Worm (Caenorhabditis elegans): ENCODE results near the gene Y6E2A.10.

The Y6E2A.10 gene

DNA sequence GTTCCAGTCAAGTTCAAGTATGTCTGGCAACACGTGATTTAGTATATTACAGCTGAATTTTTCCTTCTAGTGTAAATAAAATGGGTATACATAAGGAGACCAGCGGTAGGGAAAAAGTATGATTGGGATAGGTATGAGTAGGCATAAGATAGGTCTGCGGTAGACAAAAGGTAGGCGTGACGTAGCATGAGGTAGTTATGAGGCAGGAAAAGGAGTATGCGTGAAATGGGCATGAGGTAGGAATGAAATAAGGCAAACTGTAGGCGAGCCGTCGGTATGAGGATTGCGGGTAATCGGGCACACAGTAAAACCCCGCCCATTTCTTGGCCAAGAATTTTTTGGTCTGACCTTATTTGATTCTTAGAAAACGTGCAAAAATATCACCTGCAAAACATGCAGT lies 8.9 kb downstream of the Y6E2A.10 start:
- TF ChIP-seq fkh-2 (tag; optimal IDR thresholded peaks at IDR 0.05) (no peak), nhr-23 (tag; optimal IDR thresholded peaks at IDR 0.05) (no peak), pqm-1 (tag; optimal IDR thresholded peaks at IDR 0.05) (no peak), zag-1 (tag; optimal IDR thresholded peaks at IDR 0.05) (no peak), nhr-237 (tag; optimal IDR thresholded peaks at IDR 0.05) (no peak), ceh-28 (tag; optimal IDR thresholded peaks at IDR 0.05) (no peak), lin-39 (tag; optimal IDR thresholded peaks at IDR 0.05) (no peak), nhr-12 (tag; optimal IDR thresholded peaks at IDR 0.05) (no peak), fkh-10 (GFP tag; optimal IDR thresholded peaks at IDR 0.05) (no peak), lin-15B (tag; optimal IDR thresholded peaks at IDR 0.05) (no peak), nhr-25 (tag; optimal IDR thresholded peaks at IDR 0.05) (no peak), nhr-77 (tag; optimal IDR thresholded peaks at IDR 0.05) (no peak), tbx-2 (tag; optimal IDR thresholded peaks at IDR 0.05) (no peak), nhr-11 (tag; optimal IDR thresholded peaks at IDR 0.05) (no peak), ztf-11 (tag; optimal IDR thresholded peaks at IDR 0.05) (no peak), pha-4 (tag; optimal IDR thresholded peaks at IDR 0.05) (no peak), ceh-82 (tag; optimal IDR thresholded peaks at IDR 0.05) (no peak), nhr-76 (tag; optimal IDR thresholded peaks at IDR 0.05) (no peak)

DNA sequence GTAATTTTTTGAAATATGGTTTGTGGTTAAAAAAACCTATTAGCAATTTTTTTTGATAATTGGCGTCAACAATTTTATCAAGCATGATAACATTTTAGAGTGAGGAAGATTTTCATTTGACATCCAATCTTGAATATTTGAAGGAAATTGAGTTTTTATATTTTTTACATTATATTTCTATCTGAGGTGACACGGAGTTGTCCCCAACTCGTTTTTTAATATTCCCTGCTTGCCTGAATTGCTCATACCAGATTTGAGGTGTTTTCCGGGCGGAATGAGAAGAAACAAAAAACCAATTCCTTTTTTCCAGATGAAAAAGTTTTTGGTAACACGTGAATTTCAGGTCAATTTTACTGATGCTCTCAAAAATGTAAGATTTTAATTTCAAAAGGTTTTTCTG lies 10.8 kb downstream of the Y6E2A.10 start, which contains the start of gene Y6E2A.7:
Y6E2A.7 (plus strand) TSS at position 301 of the 400 bp plus-strand sequence.
- TF ChIP-seq R02D3.7 (tag; optimal IDR thresholded peaks at IDR 0.05) (no peak), elt-3 (tag; optimal IDR thresholded peaks at IDR 0.05) (no peak), lsy-12 (tag; optimal IDR thresholded peaks at IDR 0.05) (no peak), nhr-11 (tag; optimal IDR thresholded peaks at IDR 0.05) (no peak), ama-1 (optimal IDR thresholded peaks at IDR 0.05) (no peak), tbx-2 (tag; optimal IDR thresholded peaks at IDR 0.05) (no peak), nfya-1 (tag; optimal IDR thresholded peaks at IDR 0.05; ENCODE audit: insufficient read depth) (no peak), ZK546.5 (tag; optimal IDR thresholded peaks at IDR 0.05) (no peak), nhr-237 (tag; optimal IDR thresholded peaks at IDR 0.05) (no peak), daf-12 (tag; optimal IDR thresholded peaks at IDR 0.05) (no peak), elt-2 (tag; optimal IDR thresholded peaks at IDR 0.05) (no peak), ceh-28 (tag; optimal IDR thresholded peaks at IDR 0.05) (no peak), nhr-28 (tag; optimal IDR thresholded peaks at IDR 0.05) (no peak)

DNA sequence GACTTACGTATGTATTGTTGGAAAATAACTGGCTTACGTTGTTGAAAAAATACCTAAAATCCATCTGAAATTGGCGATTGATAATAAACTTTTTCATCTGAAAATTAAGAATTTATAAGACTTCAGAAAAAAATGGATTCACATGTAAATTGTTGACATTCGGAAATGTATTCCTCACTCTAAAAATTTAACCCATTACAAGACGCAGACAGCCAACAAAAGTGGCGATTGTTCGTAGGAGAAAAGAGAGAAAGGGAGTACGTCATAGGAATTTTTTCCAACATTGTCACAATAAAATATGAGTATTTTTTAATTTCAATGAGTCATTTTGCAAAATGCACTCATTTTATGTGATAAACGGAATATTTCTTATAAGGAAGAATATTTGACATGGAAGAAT lies 11.8 kb downstream of the Y6E2A.10 start, which contains the start of gene Y6E2A.5:
Y6E2A.5 (minus strand) TSS at position 101 of the 400 bp plus-strand sequence.
- TF ChIP-seq lsy-12 (tag; optimal IDR thresholded peaks at IDR 0.05) (no peak), pqm-1 (tag; optimal IDR thresholded peaks at IDR 0.05) (peak; percentile 1)

DNA sequence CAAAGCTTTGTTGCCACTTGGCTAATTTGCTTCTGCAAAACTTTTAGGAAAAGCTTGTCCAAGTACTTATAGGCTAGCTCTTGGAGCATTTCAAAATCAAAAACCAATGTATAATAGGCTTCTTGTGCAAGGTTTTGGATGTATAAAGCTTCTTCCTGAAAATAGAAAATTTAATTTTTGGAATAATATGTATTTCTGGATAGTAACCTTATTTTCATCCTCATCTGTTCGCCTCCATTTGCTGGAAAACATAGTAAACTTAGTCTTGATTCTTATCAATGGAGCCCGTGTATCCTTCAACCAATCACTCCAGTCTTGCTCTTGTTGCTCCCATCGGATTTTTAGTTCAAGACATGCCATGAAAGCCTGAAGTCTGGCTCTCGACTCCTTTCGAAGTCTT lies 13.7 kb downstream of the Y6E2A.10 start, which contains the start of gene Y6E2A.4:
Y6E2A.4 (minus strand) TSS at position 101 of the 400 bp plus-strand sequence.
- TF ChIP-seq nhr-43 (tag; optimal IDR thresholded peaks at IDR 0.05; ENCODE audit: poor library complexity, severe bottlenecking) (no peak), daf-12 (tag; optimal IDR thresholded peaks at IDR 0.05) (no peak), unc-62 (GFP tag; optimal IDR thresholded peaks at IDR 0.05) (no peak), eor-1 (tag; optimal IDR thresholded peaks at IDR 0.05) (no peak), ztf-11 (tag; optimal IDR thresholded peaks at IDR 0.05) (no peak), R02D3.7 (tag; optimal IDR thresholded peaks at IDR 0.05) (no peak), ZK546.5 (tag; optimal IDR thresholded peaks at IDR 0.05) (no peak), ceh-82 (tag; optimal IDR thresholded peaks at IDR 0.05) (no peak), zag-1 (tag; optimal IDR thresholded peaks at IDR 0.05) (no peak), lsy-12 (tag; optimal IDR thresholded peaks at IDR 0.05) (no peak)

DNA sequence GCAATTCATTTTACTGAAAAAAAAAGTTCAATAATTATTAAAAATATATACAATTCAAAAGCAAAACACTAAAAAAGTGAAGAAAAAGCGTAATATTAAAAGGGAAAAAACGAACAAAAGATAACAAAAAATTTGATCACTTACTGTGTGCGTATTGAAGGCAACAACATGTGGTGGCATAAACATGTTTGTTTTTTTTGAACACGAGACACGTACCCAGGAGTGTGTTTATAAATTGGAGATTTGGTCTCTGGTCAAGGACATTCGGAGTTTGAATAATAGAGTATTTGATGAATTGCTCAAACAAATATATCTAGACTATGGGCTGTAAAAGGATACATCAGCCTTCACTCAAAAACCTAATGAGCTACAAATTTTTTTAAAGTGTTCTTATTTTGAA lies 14.7 kb downstream of the Y6E2A.10 start:
- TF ChIP-seq pqm-1 (tag; optimal IDR thresholded peaks at IDR 0.05) (no peak), R02D3.7 (tag; optimal IDR thresholded peaks at IDR 0.05) (no peak), ceh-16 (tag; optimal IDR thresholded peaks at IDR 0.05) (no peak), nhr-77 (tag; optimal IDR thresholded peaks at IDR 0.05) (no peak), nhr-23 (tag; optimal IDR thresholded peaks at IDR 0.05) (no peak), nhr-12 (tag; optimal IDR thresholded peaks at IDR 0.05) (no peak), snpc-4 (tag; optimal IDR thresholded peaks at IDR 0.05) (no peak), fos-1 (tag; optimal IDR thresholded peaks at IDR 0.05) (no peak), elt-2 (tag; optimal IDR thresholded peaks at IDR 0.05) (no peak), tbx-2 (tag; optimal IDR thresholded peaks at IDR 0.05) (no peak), fkh-2 (tag; optimal IDR thresholded peaks at IDR 0.05) (no peak), ztf-4 (tag; optimal IDR thresholded peaks at IDR 0.05) (no peak), aly-2 (tag; optimal IDR thresholded peaks at IDR 0.05) (no peak), ceh-9 (tag; optimal IDR thresholded peaks at IDR 0.05) (no peak), lsy-12 (tag; optimal IDR thresholded peaks at IDR 0.05) (no peak), ZK546.5 (tag; optimal IDR thresholded peaks at IDR 0.05) (no peak)

Measured in whole organism, L3 larva.